Worm (Caenorhabditis elegans) whole organism, early embryonic: ENCODE results near the gene W01B6.3.

Source experiments
- B0310.2 ChIP-seq: sonication (generic microtip); optimal IDR thresholded peaks from 2 replicates; lab custom pipeline; 2016; ENCODE audit warnings: mild to moderate bottlenecking, missing genetic modification characterization, missing compliant biosample characterization
- F13C5.2 ChIP-seq: sonication (generic microtip); optimal IDR thresholded peaks from 2 replicates; lab custom pipeline; 2017; ENCODE audit warnings: mild to moderate bottlenecking, missing genetic modification characterization, inconsistent platforms, missing compliant biosample characterization
- aly-1 ChIP-seq: sonication (generic microtip); optimal IDR thresholded peaks from 2 replicates; lab custom pipeline; 2016; ENCODE audit warnings: missing genetic modification characterization, missing compliant biosample characterization
- ama-1 ChIP-seq: fragments of 150-350 bp; optimal IDR thresholded peaks from 2 replicates; lab custom pipeline; 2014
- ceh-13 ChIP-seq: fragments of 200-800 bp; sonication (Bioruptor generic); optimal IDR thresholded peaks from 2 replicates; lab custom pipeline; 2018; ENCODE audit warnings: mild to moderate bottlenecking, missing genetic modification characterization, missing compliant biosample characterization
- ceh-36 ChIP-seq: sonication (generic microtip); optimal IDR thresholded peaks from 2 replicates; lab custom pipeline; 2016; ENCODE audit warnings: missing genetic modification characterization, inconsistent platforms, missing compliant biosample characterization
- ets-7 ChIP-seq: sonication (generic microtip); optimal IDR thresholded peaks from 2 replicates; lab custom pipeline; 2016; ENCODE audit warnings: missing genotype, missing genetic modification characterization, missing compliant biosample characterization
- flt-1 ChIP-seq: fragments of 200-800 bp; sonication (Bioruptor generic); IDR thresholded peaks from 2 replicates; pipeline ENCODE4 v1.3.6; 2022; ENCODE audit warnings: missing genetic modification characterization, missing compliant biosample characterization
- hmbx-1 ChIP-seq: sonication (generic microtip); optimal IDR thresholded peaks from 2 replicates; lab custom pipeline; 2016; ENCODE audit warnings: mild to moderate bottlenecking, missing genetic modification characterization, missing compliant biosample characterization
- hmg-4 ChIP-seq: fragments of 200-800 bp; sonication (Bioruptor generic); optimal IDR thresholded peaks from 2 replicates; lab custom pipeline; 2018; ENCODE audit warnings: mild to moderate bottlenecking, missing genetic modification characterization, missing compliant biosample characterization
- hnd-1 ChIP-seq: sonication (generic microtip); optimal IDR thresholded peaks from 2 replicates; lab custom pipeline; 2016; ENCODE audit warnings: missing genetic modification characterization, missing compliant biosample characterization
- pes-1 ChIP-seq: fragments of 200-800 bp; sonication (Bioruptor generic); IDR thresholded peaks from 2 replicates; pipeline ENCODE4 v1.3.6; 2022; ENCODE audit warnings: missing genetic modification reagents, missing genetic modification characterization, missing compliant biosample characterization
- scrt-1 ChIP-seq: fragments of 200-800 bp; sonication (Bioruptor generic); IDR thresholded peaks from 2 replicates; pipeline ENCODE4 v1.3.6; 2022; ENCODE audit warnings: missing genetic modification characterization, missing compliant biosample characterization
- sea-1 ChIP-seq: fragments of 200-800 bp; sonication (Bioruptor generic); conservative IDR thresholded peaks from 2 replicates; pipeline ENCODE4 v1.3.6; 2022; ENCODE audit warnings: missing genetic modification characterization, missing compliant biosample characterization
- tbx-11 ChIP-seq: fragments of 200-800 bp; sonication (Bioruptor generic); IDR thresholded peaks from 2 replicates; pipeline ENCODE4 v1.3.6; 2022; ENCODE audit warnings: missing genetic modification characterization, missing compliant biosample characterization
- tbx-37 ChIP-seq: fragments of 200-800 bp; sonication (Bioruptor generic); conservative IDR thresholded peaks from 2 replicates; pipeline ENCODE4 v1.3.6; 2022; ENCODE audit warnings: missing genetic modification reagents, missing genetic modification characterization, missing compliant biosample characterization
- tra-4 ChIP-seq: sonication (generic microtip); optimal IDR thresholded peaks from 2 replicates; lab custom pipeline; 2017; ENCODE audit warnings: missing genetic modification characterization, missing compliant biosample characterization

The W01B6.3 gene

ce11 chrIV:10084323-10084959 lies 12.0 kb upstream of the W01B6.3 start, which contains the start of gene W01B6.8:
Gene W01B6.8, minus strand, starts transcription at chrIV:10084373.
- TF ChIP-seq hnd-1 (no peak), sea-1 (0 out of 2 replicates have a peak, but pooled peaks have one; percentile 56)

ce11 chrIV:10080816-10081215 lies 8.4 kb upstream of the W01B6.3 start, which contains the start of gene W01B6.6:
Gene W01B6.6, plus strand, starts transcription at chrIV:10081116.
- TF ChIP-seq scrt-1 (GFP tag; lab: Robert Waterston, UW) (no peak), hmbx-1 (no peak), hnd-1 (no peak), pes-1 (no peak)

ce11 chrIV:10078003-10078402 lies 5.6 kb upstream of the W01B6.3 start:
- TF ChIP-seq tbx-37 (GFP tag; lab: Robert Waterston, UW) (no peak), hnd-1 (no peak), hmg-4 (GFP tag; lab: Kevin White, UChicago) (no peak), ama-1 (lab: Kevin White, UChicago) (no peak), tra-4 (no peak), F13C5.2 (tag; lab: Kevin White, UChicago) (no peak), B0310.2 (tag; lab: Kevin White, UChicago) (no peak), hmbx-1 (no peak), flt-1 (GFP tag; lab: Robert Waterston, UW) (no peak), ceh-13 (GFP tag; lab: Kevin White, UChicago) (no peak), ets-7 (no peak), pes-1 (no peak), aly-1 (tag; lab: Kevin White, UChicago) (no peak), sea-1 (no peak), ceh-36 (tag; lab: Kevin White, UChicago) (no peak), scrt-1 (GFP tag; lab: Robert Waterston, UW) (no peak), tbx-11 (no peak)

ce11 chrIV:10075899-10076298 lies 3.5 kb upstream of the W01B6.3 start, which contains the start of gene W01B6.5:
Gene W01B6.5, plus strand, starts transcription at chrIV:10076199.
- TF ChIP-seq scrt-1 (GFP tag; lab: Robert Waterston, UW) (no peak), B0310.2 (tag; lab: Kevin White, UChicago) (no peak), ama-1 (lab: Kevin White, UChicago) (no peak), tra-4 (no peak), F13C5.2 (tag; lab: Kevin White, UChicago) (no peak), ceh-13 (GFP tag; lab: Kevin White, UChicago) (no peak), aly-1 (tag; lab: Kevin White, UChicago) (no peak), sea-1 (no peak), flt-1 (GFP tag; lab: Robert Waterston, UW) (no peak), hmbx-1 (no peak), hnd-1 (no peak), pes-1 (no peak), tbx-37 (GFP tag; lab: Robert Waterston, UW) (no peak), hmg-4 (GFP tag; lab: Kevin White, UChicago) (no peak), ets-7 (no peak), ceh-36 (tag; lab: Kevin White, UChicago) (no peak), tbx-11 (no peak)

ce11 chrIV:10075034-10075510 lies 2.6 kb upstream of the W01B6.3 start, which contains the start of the genes ttbk-4 and W01B6.4:
Gene ttbk-4, minus strand, starts transcription at chrIV:10075134.
Gene W01B6.4, plus strand, starts transcription at chrIV:10075460.
- TF ChIP-seq hnd-1 (no peak), tra-4 (no peak), ceh-13 (GFP tag; lab: Kevin White, UChicago) (no peak), hmbx-1 (no peak), tbx-37 (GFP tag; lab: Robert Waterston, UW) (no peak), scrt-1 (GFP tag; lab: Robert Waterston, UW) (no peak), ets-7 (no peak), hmg-4 (GFP tag; lab: Kevin White, UChicago) (no peak), ceh-36 (tag; lab: Kevin White, UChicago) (no peak), F13C5.2 (tag; lab: Kevin White, UChicago) (no peak), flt-1 (GFP tag; lab: Robert Waterston, UW) (no peak), sea-1 (no peak), tbx-11 (no peak), ama-1 (lab: Kevin White, UChicago) (no peak), aly-1 (tag; lab: Kevin White, UChicago) (no peak), pes-1 (no peak)

- no peak for TF ChIP-seq hnd-1
- no peak for TF ChIP-seq tbx-37 (GFP tag; lab: Robert Waterston, UW)
- TF ChIP-seq pes-1 = no peak
- TF ChIP-seq ceh-13 (GFP tag; lab: Kevin White, UChicago) = no peak
- TF ChIP-seq ceh-36 (tag; lab: Kevin White, UChicago) = no peak
- no peak for TF ChIP-seq aly-1 (tag; lab: Kevin White, UChicago)
- TF ChIP-seq hmbx-1 = no peak
- no peak for TF ChIP-seq F13C5.2 (tag; lab: Kevin White, UChicago)
- TF ChIP-seq tbx-11 = no peak
- no peak for TF ChIP-seq sea-1
- no peak for TF ChIP-seq ets-7
Observed at ce11 chrIV:10068266-10068665, 4.2 kb downstream of the W01B6.3 start.

- TF ChIP-seq tbx-37 (GFP tag; lab: Robert Waterston, UW) = no peak
- TF ChIP-seq ets-7 = no peak
- no peak for TF ChIP-seq tbx-11
- no peak for TF ChIP-seq ama-1 (lab: Kevin White, UChicago)
- no peak for TF ChIP-seq B0310.2 (tag; lab: Kevin White, UChicago)
- no peak for TF ChIP-seq ceh-36 (tag; lab: Kevin White, UChicago)
- no peak for TF ChIP-seq flt-1 (GFP tag; lab: Robert Waterston, UW)
- no peak for TF ChIP-seq ceh-13 (GFP tag; lab: Kevin White, UChicago)
- TF ChIP-seq tra-4 = no peak
- TF ChIP-seq aly-1 (tag; lab: Kevin White, UChicago) = no peak
- no peak for TF ChIP-seq hmbx-1
- no peak for TF ChIP-seq F13C5.2 (tag; lab: Kevin White, UChicago)
- TF ChIP-seq pes-1 = no peak
- TF ChIP-seq hmg-4 (GFP tag; lab: Kevin White, UChicago) = no peak
- no peak for TF ChIP-seq sea-1
- no peak for TF ChIP-seq hnd-1
- TF ChIP-seq scrt-1 (GFP tag; lab: Robert Waterston, UW) = no peak
Observed at ce11 chrIV:10067541-10067940, 4.9 kb downstream of the W01B6.3 start, which contains the start of gene cwn-2. Gene cwn-2, plus strand, starts transcription at chrIV:10067816.
